Fruit fly (Drosophila melanogaster) whole organism, embryonic: ENCODE results near the gene CG6432.
A peak's percentile ranks its signal among the peaks of the same experiment; 100 is the strongest.

ENCODE experiments used
- BEAF-32 ChIP-seq: fragments of 200-800 bp; sonication (Bioruptor generic); optimal IDR thresholded peaks from 3 replicates; lab custom pipeline; 2017; ENCODE audit warnings: missing biosample characterization, missing genetic modification characterization, mild to moderate bottlenecking, moderate library complexity, missing genetic modification reagents
- CG10267 ChIP-seq: fragments of 200-800 bp; sonication (Bioruptor generic); optimal IDR thresholded peaks from 2 replicates; lab custom pipeline; 2018; ENCODE audit warnings: missing biosample characterization, mild to moderate bottlenecking, missing genetic modification characterization, moderate library complexity
- CG11723 ChIP-seq: fragments of 200-800 bp; sonication (Bioruptor generic); optimal IDR thresholded peaks from 2 replicates; lab custom pipeline; 2017; ENCODE audit warnings: missing biosample characterization, mild to moderate bottlenecking, missing genetic modification characterization
- CG12104 ChIP-seq: fragments of 200-800 bp; sonication (Bioruptor generic); optimal IDR thresholded peaks from 3 replicates; lab custom pipeline; 2016; ENCODE audit warnings: missing biosample characterization, missing genetic modification characterization
- CG12391 ChIP-seq: fragments of 200-800 bp; sonication (Bioruptor generic); optimal IDR thresholded peaks from 3 replicates; lab custom pipeline; 2018; ENCODE audit warnings: missing biosample characterization, mild to moderate bottlenecking, missing genetic modification characterization, moderate library complexity
- CG15479 ChIP-seq: fragments of 200-800 bp; sonication (Bioruptor generic); optimal IDR thresholded peaks from 3 replicates; lab custom pipeline; 2019; ENCODE audit warnings: missing biosample characterization, mild to moderate bottlenecking, missing genetic modification characterization, moderate library complexity
- CG15514 ChIP-seq: fragments of 200-800 bp; sonication (Bioruptor generic); optimal IDR thresholded peaks from 3 replicates; lab custom pipeline; 2017; ENCODE audit warnings: missing biosample characterization, missing genetic modification characterization, mild to moderate bottlenecking, moderate library complexity, missing genetic modification reagents
- CG16815 ChIP-seq: fragments of 200-800 bp; sonication (Bioruptor generic); optimal IDR thresholded peaks from 3 replicates; lab custom pipeline; 2017; ENCODE audit warnings: missing biosample characterization, mild to moderate bottlenecking, missing genetic modification characterization
- CG17328 ChIP-seq: fragments of 200-800 bp; sonication (Bioruptor generic); IDR thresholded peaks from 2 replicates; pipeline ENCODE4 v1.3.6; 2022; ENCODE audit warnings: missing biosample characterization, missing genetic modification characterization
- CG17385 ChIP-seq: fragments of 200-800 bp; sonication (Bioruptor generic); optimal IDR thresholded peaks from 3 replicates; lab custom pipeline; 2018; ENCODE audit warnings: missing biosample characterization, mild to moderate bottlenecking, missing genetic modification characterization
- CG3065 ChIP-seq: fragments of 200-800 bp; sonication (Bioruptor generic); optimal IDR thresholded peaks from 2 replicates; lab custom pipeline; 2016; ENCODE audit warnings: missing biosample characterization, missing genetic modification characterization
- CG43689 ChIP-seq: fragments of 200-800 bp; sonication (Bioruptor generic); IDR thresholded peaks from 2 replicates; pipeline ENCODE4 v1.3.6; 2022; ENCODE audit warnings: missing biosample characterization, missing genetic modification characterization
- CG5245 ChIP-seq: fragments of 200-800 bp; sonication (Bioruptor generic); optimal IDR thresholded peaks from 3 replicates; lab custom pipeline; 2016; ENCODE audit warnings: missing biosample characterization, missing genetic modification characterization
- CG6272 ChIP-seq: fragments of 200-800 bp; sonication (Bioruptor generic); IDR thresholded peaks from 2 replicates; pipeline ENCODE4 v1.3.6; 2022; ENCODE audit warnings: missing biosample characterization, missing genetic modification characterization
- CG6813 ChIP-seq: fragments of 200-800 bp; sonication (Bioruptor generic); optimal IDR thresholded peaks from 2 replicates; lab custom pipeline; 2017; ENCODE audit warnings: missing biosample characterization, missing genetic modification characterization, mild to moderate bottlenecking, moderate library complexity, missing genetic modification reagents
- CG7745 ChIP-seq: fragments of 200-800 bp; sonication (Bioruptor generic); optimal IDR thresholded peaks from 2 replicates; lab custom pipeline; 2018; ENCODE audit warnings: missing biosample characterization, mild to moderate bottlenecking, missing genetic modification characterization, moderate library complexity
- CG7963 ChIP-seq: fragments of 200-800 bp; sonication (Bioruptor generic); IDR thresholded peaks from 3 replicates; pipeline ENCODE4 v1.3.6; 2022; ENCODE audit warnings: missing biosample characterization, missing genetic modification characterization; ENCODE audit not compliant: partially characterized antibody
- CG9215 ChIP-seq: fragments of 200-800 bp; sonication (Bioruptor generic); IDR thresholded peaks from 2 replicates; pipeline ENCODE4 v1.3.6; 2022; ENCODE audit warnings: missing biosample characterization, missing genetic modification characterization
- CG9817 ChIP-seq: fragments of 200-800 bp; sonication (Bioruptor generic); optimal IDR thresholded peaks from 2 replicates; lab custom pipeline; 2018; ENCODE audit warnings: missing biosample characterization, mild to moderate bottlenecking, missing genetic modification characterization, moderate library complexity
- CTCF ChIP-seq: fragments of 200-800 bp; sonication (Bioruptor generic); optimal IDR thresholded peaks from 2 replicates; lab custom pipeline; 2017; ENCODE audit warnings: missing biosample characterization, mild to moderate bottlenecking, missing genetic modification characterization, moderate library complexity
- Dp ChIP-seq: fragments of 200-800 bp; sonication (Bioruptor generic); optimal IDR thresholded peaks from 2 replicates; lab custom pipeline; 2018; ENCODE audit warnings: missing biosample characterization, mild to moderate bottlenecking, missing genetic modification characterization, moderate library complexity
- Ets97D ChIP-seq: fragments of 200-800 bp; sonication (Bioruptor generic); optimal IDR thresholded peaks from 3 replicates; lab custom pipeline; 2016; ENCODE audit warnings: missing biosample characterization, missing genetic modification characterization
- HLH4C ChIP-seq: fragments of 200-800 bp; sonication (Bioruptor generic); IDR thresholded peaks from 3 replicates; pipeline ENCODE4 v1.3.6; 2022; ENCODE audit warnings: missing biosample characterization, missing genetic modification characterization; ENCODE audit not compliant: partially characterized antibody
- MESR4 ChIP-seq: fragments of 200-800 bp; sonication (Bioruptor generic); optimal IDR thresholded peaks from 2 replicates; lab custom pipeline; 2018; ENCODE audit warnings: missing biosample characterization, mild to moderate bottlenecking, missing genetic modification characterization, moderate library complexity
- MTF-1 ChIP-seq: fragments of 200-800 bp; sonication (Bioruptor generic); optimal IDR thresholded peaks from 2 replicates; lab custom pipeline; 2018; ENCODE audit warnings: missing biosample characterization, mild to moderate bottlenecking, missing genetic modification characterization, borderline replicate concordance
- Mad ChIP-seq: fragments of 200-800 bp; sonication (Bioruptor generic); optimal IDR thresholded peaks from 2 replicates; lab custom pipeline; 2016; ENCODE audit warnings: missing biosample characterization, missing genetic modification characterization
- Mes4 ChIP-seq: fragments of 200-800 bp; sonication (Bioruptor generic); optimal IDR thresholded peaks from 2 replicates; lab custom pipeline; 2016; ENCODE audit warnings: missing biosample characterization, missing genetic modification characterization
- Oaz ChIP-seq: fragments of 200-800 bp; sonication (Bioruptor generic); IDR thresholded peaks from 2 replicates; pipeline ENCODE4 v1.3.6; 2022; ENCODE audit warnings: missing biosample characterization, missing genetic modification characterization
- Sin3A ChIP-seq: fragments of >200 bp; optimal IDR thresholded peaks from 2 replicates; lab custom pipeline; 2018
- Vsx1 ChIP-seq: fragments of 200-800 bp; sonication (Bioruptor generic); optimal IDR thresholded peaks from 2 replicates; lab custom pipeline; 2017; ENCODE audit warnings: missing biosample characterization, mild to moderate bottlenecking, missing genetic modification characterization, missing genetic modification reagents
- aop ChIP-seq: fragments of 200-800 bp; sonication (Bioruptor generic); IDR thresholded peaks from 2 replicates; pipeline ENCODE4 v1.3.6; 2022; ENCODE audit warnings: missing biosample characterization, missing genetic modification characterization
- ase ChIP-seq: fragments of 200-800 bp; sonication (Bioruptor generic); IDR thresholded peaks from 3 replicates; pipeline ENCODE4 v1.3.6; 2022; ENCODE audit warnings: missing biosample characterization, missing genetic modification characterization
- ato ChIP-seq: fragments of 200-800 bp; sonication (Bioruptor generic); IDR thresholded peaks from 2 replicates; pipeline ENCODE4 v1.3.6; 2022; ENCODE audit warnings: missing biosample characterization, missing genetic modification characterization; ENCODE audit not compliant: partially characterized antibody
- bbx ChIP-seq: fragments of 200-800 bp; sonication (Bioruptor generic); IDR thresholded peaks from 2 replicates; pipeline ENCODE4 v1.3.6; 2022; ENCODE audit warnings: missing biosample characterization, missing genetic modification characterization; ENCODE audit not compliant: partially characterized antibody
- bigmax ChIP-seq: fragments of 200-800 bp; sonication (Bioruptor generic); optimal IDR thresholded peaks from 2 replicates; lab custom pipeline; 2018; ENCODE audit warnings: missing biosample characterization, mild to moderate bottlenecking, missing genetic modification characterization
- bowl ChIP-seq: fragments of 200-800 bp; sonication (Bioruptor generic); IDR thresholded peaks from 2 replicates; pipeline ENCODE4 v1.3.6; 2022; ENCODE audit warnings: missing biosample characterization, missing genetic modification characterization
- croc ChIP-seq: fragments of 200-800 bp; sonication (Bioruptor generic); conservative IDR thresholded peaks from 3 replicates; pipeline ENCODE4 v1.3.6; 2022; ENCODE audit warnings: missing biosample characterization, missing genetic modification characterization
- dpn ChIP-seq, 2 experiments: fragments of 200-800 bp; sonication (Bioruptor generic); optimal IDR thresholded peaks; 3 replicates each; lab custom pipeline; 2016; ENCODE audit warnings: missing biosample characterization in 2 of 2, missing genetic modification characterization in 2 of 2
- gce ChIP-seq: fragments of 200-800 bp; sonication (Bioruptor generic); IDR thresholded peaks from 3 replicates; pipeline ENCODE4 v1.3.6; 2022; ENCODE audit warnings: missing biosample characterization, missing genetic modification characterization
- gcm2 ChIP-seq: fragments of 200-800 bp; sonication (Bioruptor generic); optimal IDR thresholded peaks from 2 replicates; lab custom pipeline; 2016; ENCODE audit warnings: missing biosample characterization, missing genetic modification characterization
- ham ChIP-seq: fragments of 200-800 bp; sonication (Bioruptor generic); IDR thresholded peaks from 2 replicates; pipeline ENCODE4 v1.3.6; 2022; ENCODE audit warnings: missing biosample characterization, missing genetic modification characterization
- hth ChIP-seq: fragments of >200 bp; optimal IDR thresholded peaks from 2 replicates; lab custom pipeline; 2017; ENCODE audit warnings: inconsistent platforms
- klu ChIP-seq: fragments of 200-800 bp; sonication (Bioruptor generic); IDR thresholded peaks from 2 replicates; pipeline ENCODE4 v1.3.6; 2022; ENCODE audit warnings: missing biosample characterization, missing genetic modification characterization
- lmd ChIP-seq: fragments of 200-800 bp; sonication (Bioruptor generic); IDR thresholded peaks from 2 replicates; pipeline ENCODE4 v1.3.6; 2022; ENCODE audit warnings: missing biosample characterization, missing genetic modification characterization
- mirr ChIP-seq: fragments of 200-800 bp; sonication (Bioruptor generic); optimal IDR thresholded peaks from 3 replicates; lab custom pipeline; 2018; ENCODE audit warnings: missing biosample characterization, mild to moderate bottlenecking, missing genetic modification characterization
- org-1 ChIP-seq: fragments of 200-800 bp; sonication (Bioruptor generic); optimal IDR thresholded peaks from 2 replicates; lab custom pipeline; 2017; ENCODE audit warnings: missing biosample characterization, missing genetic modification characterization
- scrt ChIP-seq: fragments of 200-800 bp; sonication (Bioruptor generic); optimal IDR thresholded peaks from 2 replicates; lab custom pipeline; 2018; ENCODE audit warnings: missing biosample characterization, mild to moderate bottlenecking, missing genetic modification characterization, moderate library complexity
- sd ChIP-seq: fragments of 200-800 bp; sonication (Bioruptor generic); optimal IDR thresholded peaks from 3 replicates; lab custom pipeline; 2018; ENCODE audit warnings: missing biosample characterization, mild to moderate bottlenecking, missing genetic modification characterization, moderate library complexity
- sr ChIP-seq: fragments of 200-800 bp; sonication (Bioruptor generic); IDR thresholded peaks from 3 replicates; pipeline ENCODE4 v1.3.6; 2022; ENCODE audit warnings: missing biosample characterization, missing genetic modification characterization
- stc ChIP-seq: fragments of 200-800 bp; sonication (Bioruptor generic); IDR thresholded peaks from 2 replicates; pipeline ENCODE4 v1.3.6; 2022; ENCODE audit warnings: missing biosample characterization, missing genetic modification characterization
- tio ChIP-seq: fragments of 200-800 bp; sonication (Bioruptor generic); optimal IDR thresholded peaks from 2 replicates; lab custom pipeline; 2017; ENCODE audit warnings: missing biosample characterization, missing genetic modification characterization, inconsistent platforms
- yki ChIP-seq: fragments of >200 bp; optimal IDR thresholded peaks from 3 replicates; lab custom pipeline; 2018
- zf30C ChIP-seq: fragments of 200-800 bp; sonication (Bioruptor generic); optimal IDR thresholded peaks from 3 replicates; lab custom pipeline; 2018; ENCODE audit warnings: missing biosample characterization, mild to moderate bottlenecking, missing genetic modification characterization

Gene CG6432

dm6 chr3R:24298534-24298936 is 38.2 kb upstream of the CG6432 start (continued):
- no peak for TF ChIP-seq CG17328 (GFP tag; lab: Robert Waterston, UW)
- no peak for TF ChIP-seq mirr
- TF ChIP-seq CG15479, result no peak
- no peak for TF ChIP-seq Oaz
- TF ChIP-seq bowl (GFP tag; lab: Robert Waterston, UW), result no peak
- TF ChIP-seq sr (GFP tag; lab: Robert Waterston, UW), result 0 out of 3 replicates have a peak, but pooled peaks have one; percentile 19
- TF ChIP-seq MTF-1 (GFP tag; lab: Kevin White, UChicago), result peak; percentile 23
- peak; percentile 22 for TF ChIP-seq gcm2 (GFP tag; lab: Kevin White, UChicago)
- no peak for TF ChIP-seq Dp (GFP tag; lab: Kevin White, UChicago)
- no peak for TF ChIP-seq yki
- TF ChIP-seq CG3065, result no peak
- TF ChIP-seq tio, result no peak
- TF ChIP-seq CG7745, result no peak
- TF ChIP-seq CG17385 (GFP tag; lab: Kevin White, UChicago), result peak; percentile 16
- no peak for TF ChIP-seq CTCF
- TF ChIP-seq Mad (GFP tag; lab: Kevin White, UChicago), result no peak
- TF ChIP-seq bigmax (GFP tag; lab: Kevin White, UChicago), result no peak
- no peak for TF ChIP-seq dpn (GFP tag; optimal IDR thresholded peaks at IDR 0.05; lab: Kevin White, UChicago)
- no peak; the same call in 2 of the 3 replicates for TF ChIP-seq ase (GFP tag; lab: Robert Waterston, UW)
- TF ChIP-seq CG6272 (GFP tag; lab: Robert Waterston, UW), result no peak
- TF ChIP-seq scrt (GFP tag; lab: Kevin White, UChicago), result no peak
- no peak for TF ChIP-seq Ets97D (GFP tag; lab: Kevin White, UChicago)
- TF ChIP-seq hth (lab: Kevin White, UChicago), result no peak
- TF ChIP-seq CG10267 (tag; lab: Kevin White, UChicago), result peak; percentile 12
- no peak for TF ChIP-seq CG12104 (GFP tag; lab: Kevin White, UChicago)
- TF ChIP-seq CG11723 (GFP tag; lab: Kevin White, UChicago), result peak; percentile 14
- no peak for TF ChIP-seq klu (GFP tag; lab: Robert Waterston, UW)
- TF ChIP-seq CG9215 (GFP tag; lab: Robert Waterston, UW), result no peak
- TF ChIP-seq CG43689 (GFP tag; lab: Robert Waterston, UW), result no peak
- TF ChIP-seq MESR4 (GFP tag; lab: Kevin White, UChicago), result no peak
- no peak for TF ChIP-seq aop (GFP tag; lab: Robert Waterston, UW)
- TF ChIP-seq CG12391 (tag; lab: Kevin White, UChicago), result peak; percentile 33
- no peak for TF ChIP-seq bbx (GFP tag; lab: Robert Waterston, UW)
- TF ChIP-seq Sin3A, result no peak
- no peak for TF ChIP-seq ham
- no peak for TF ChIP-seq CG15514 (GFP tag; lab: Kevin White, UChicago)
- TF ChIP-seq gce, result no peak
- no peak for TF ChIP-seq BEAF-32 (GFP tag; lab: Kevin White, UChicago)
- no peak for TF ChIP-seq Vsx1 (GFP tag; lab: Kevin White, UChicago)
- TF ChIP-seq zf30C (GFP tag; lab: Kevin White, UChicago), result no peak
- TF ChIP-seq stc (GFP tag; lab: Robert Waterston, UW), result peak; percentile 38; the same call in 1 of the 2 replicates
- TF ChIP-seq CG6813 (GFP tag; lab: Kevin White, UChicago), result peak; percentile 7
- no peak for TF ChIP-seq org-1 (GFP tag; lab: Kevin White, UChicago)
- TF ChIP-seq Mes4, result no peak
- peak; percentile 13 for TF ChIP-seq CG16815 (GFP tag; lab: Kevin White, UChicago)
- TF ChIP-seq lmd, result no peak
- TF ChIP-seq HLH4C (GFP tag; lab: Robert Waterston, UW), result no peak
- TF ChIP-seq ato, result no peak
- TF ChIP-seq CG7963, result no peak
- no peak for TF ChIP-seq croc (GFP tag; lab: Robert Waterston, UW)
- no peak for TF ChIP-seq CG9817 (tag; lab: Kevin White, UChicago)
- peak; percentile 17 for TF ChIP-seq CG5245 (GFP tag; lab: Kevin White, UChicago)
- TF ChIP-seq sd (tag; lab: Kevin White, UChicago), result peak; percentile 24
